Worm (Caenorhabditis elegans) whole organism, mixed stage, embryonic: Measurements from ENCODE around the gene F53F4.15.

Experiments used
- M03D4.4 ChIP-seq: sonication (generic microtip); optimal IDR thresholded peaks from 2 replicates; lab custom pipeline; 2017; ENCODE audit warnings: mild to moderate bottlenecking, missing genetic modification characterization, missing compliant biosample characterization
- ceh-39 ChIP-seq: fragments of 150-350 bp; optimal IDR thresholded peaks from 2 replicates; lab custom pipeline; 2014; ENCODE audit warnings: missing biosample characterization, missing genetic modification characterization
- ceh-43 ChIP-seq: fragments of 200-800 bp; sonication (Bioruptor generic); optimal IDR thresholded peaks from 2 replicates; lab custom pipeline; 2018; ENCODE audit warnings: mild to moderate bottlenecking, missing genetic modification characterization, moderate library complexity, missing compliant biosample characterization
- ceh-83 ChIP-seq: fragments of 200-800 bp; sonication (Bioruptor generic); optimal IDR thresholded peaks from 2 replicates; lab custom pipeline; 2018; ENCODE audit warnings: mild to moderate bottlenecking, missing genetic modification characterization, missing compliant biosample characterization
- ces-1 ChIP-seq: fragments of 150-350 bp; optimal IDR thresholded peaks from 2 replicates; lab custom pipeline; 2014; ENCODE audit warnings: missing biosample characterization, missing genetic modification reagents, missing genetic modification characterization
- cnd-1 ChIP-seq: fragments of 200-800 bp; sonication (Bioruptor generic); optimal IDR thresholded peaks from 2 replicates; lab custom pipeline; 2018; ENCODE audit warnings: mild to moderate bottlenecking, missing genetic modification characterization, missing compliant biosample characterization
- drap-1 ChIP-seq: fragments of 200-800 bp; sonication (Bioruptor generic); optimal IDR thresholded peaks from 3 replicates; lab custom pipeline; 2018; ENCODE audit warnings: mild to moderate bottlenecking, missing genetic modification characterization, missing compliant biosample characterization
- elt-1 ChIP-seq: sonication (generic microtip); optimal IDR thresholded peaks from 2 replicates; lab custom pipeline; 2017; ENCODE audit warnings: missing genetic modification characterization, mild to moderate bottlenecking, missing compliant biosample characterization, antibody characterized with exemption, moderate library complexity, borderline replicate concordance; ENCODE audit not compliant: insufficient read depth
- elt-3 ChIP-seq: fragments of 150-350 bp; optimal IDR thresholded peaks from 2 replicates; lab custom pipeline; 2014; ENCODE audit warnings: missing biosample characterization, missing genetic modification characterization
- flh-1 ChIP-seq: fragments of 200-800 bp; sonication (Bioruptor generic); optimal IDR thresholded peaks from 2 replicates; lab custom pipeline; 2018; ENCODE audit warnings: mild to moderate bottlenecking, missing genetic modification characterization, moderate library complexity, missing compliant biosample characterization
- ham-2 ChIP-seq: fragments of 200-800 bp; sonication (Bioruptor generic); optimal IDR thresholded peaks from 2 replicates; lab custom pipeline; 2018; ENCODE audit warnings: mild to moderate bottlenecking, missing genetic modification characterization, missing compliant biosample characterization
- hlh-1 ChIP-seq: fragments of 150-350 bp; optimal IDR thresholded peaks from 2 replicates; lab custom pipeline; 2014; ENCODE audit warnings: missing biosample characterization, missing genetic modification reagents, missing genetic modification characterization
- lin-13 ChIP-seq: fragments of 150-350 bp; optimal IDR thresholded peaks from 2 replicates; lab custom pipeline; 2014; ENCODE audit warnings: missing biosample characterization, missing genetic modification characterization
- lin-32 ChIP-seq: fragments of 200-800 bp; sonication (Bioruptor generic); optimal IDR thresholded peaks from 2 replicates; lab custom pipeline; 2018; ENCODE audit warnings: mild to moderate bottlenecking, missing genetic modification characterization, missing compliant biosample characterization
- lsy-2 ChIP-seq: fragments of 150-350 bp; optimal IDR thresholded peaks from 2 replicates; lab custom pipeline; 2014; ENCODE audit warnings: missing biosample characterization, missing genetic modification characterization
- mep-1 ChIP-seq: fragments of 150-350 bp; optimal IDR thresholded peaks from 2 replicates; lab custom pipeline; 2017; ENCODE audit warnings: missing biosample characterization, missing genetic modification reagents, missing genetic modification characterization, inconsistent platforms
- mls-2 ChIP-seq: sonication (generic microtip); optimal IDR thresholded peaks from 2 replicates; lab custom pipeline; 2016; ENCODE audit warnings: mild to moderate bottlenecking, missing genetic modification characterization, moderate library complexity, missing compliant biosample characterization
- nhr-2 ChIP-seq: fragments of 150-350 bp; optimal IDR thresholded peaks from 2 replicates; lab custom pipeline; 2014; ENCODE audit warnings: missing biosample characterization, missing genetic modification characterization
- nhr-237 ChIP-seq: fragments of 150-350 bp; optimal IDR thresholded peaks from 2 replicates; lab custom pipeline; 2014; ENCODE audit warnings: missing biosample characterization, missing genetic modification characterization
- nhr-28 ChIP-seq: fragments of 150-350 bp; optimal IDR thresholded peaks from 2 replicates; lab custom pipeline; 2014; ENCODE audit warnings: missing biosample characterization, missing genetic modification characterization
- pha-4 ChIP-seq: fragments of 150-350 bp; optimal IDR thresholded peaks from 2 replicates; lab custom pipeline; 2018; ENCODE audit warnings: missing biosample characterization, missing genetic modification reagents, missing genetic modification characterization
- sem-2 ChIP-seq: fragments of 200-800 bp; sonication (Bioruptor generic); optimal IDR thresholded peaks from 2 replicates; lab custom pipeline; 2018; ENCODE audit warnings: mild to moderate bottlenecking, missing genetic modification characterization, missing compliant biosample characterization
- snpc-4 ChIP-seq: fragments of 150-350 bp; optimal IDR thresholded peaks from 2 replicates; lab custom pipeline; 2014; ENCODE audit warnings: missing biosample characterization, missing genetic modification characterization
- sptf-1 ChIP-seq: sonication (generic microtip); optimal IDR thresholded peaks from 2 replicates; lab custom pipeline; 2017; ENCODE audit warnings: mild to moderate bottlenecking, missing genetic modification characterization, moderate library complexity, missing compliant biosample characterization
- tbx-8 ChIP-seq: fragments of 200-800 bp; sonication (Bioruptor generic); optimal IDR thresholded peaks from 2 replicates; lab custom pipeline; 2018; ENCODE audit warnings: mild to moderate bottlenecking, missing genetic modification characterization, moderate library complexity, missing compliant biosample characterization
- unc-62 ChIP-seq: fragments of 150-350 bp; optimal IDR thresholded peaks from 2 replicates; lab custom pipeline; 2014; ENCODE audit warnings: missing biosample characterization, missing genetic modification reagents, missing genetic modification characterization
- zip-8 ChIP-seq: fragments of 150-350 bp; optimal IDR thresholded peaks from 2 replicates; lab custom pipeline; 2014; ENCODE audit warnings: missing biosample characterization, missing genetic modification characterization
- ztf-11 ChIP-seq: fragments of 150-350 bp; optimal IDR thresholded peaks from 2 replicates; lab custom pipeline; 2014; ENCODE audit warnings: missing biosample characterization, missing genetic modification characterization

Gene F53F4.15

DNA sequence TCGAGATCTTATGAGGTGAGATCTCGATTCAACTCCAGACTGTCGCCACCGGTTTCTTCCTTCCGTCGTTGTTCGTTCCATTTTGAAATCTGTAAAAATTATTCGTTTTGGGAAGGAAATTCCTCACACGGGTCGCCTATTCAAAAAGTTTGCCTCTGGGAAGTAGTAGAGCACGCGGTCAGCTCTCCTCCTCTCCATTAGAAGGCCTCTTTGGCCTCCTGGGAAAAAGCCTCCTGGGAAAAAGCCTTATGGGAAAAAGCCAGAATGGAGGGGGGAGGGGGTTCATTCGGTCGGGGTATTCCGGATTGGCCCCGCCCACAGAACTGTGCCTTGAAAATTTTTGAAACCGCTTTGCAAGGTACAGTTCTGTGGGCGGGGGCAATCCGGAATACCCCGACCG, 26.8 kb downstream of the F53F4.15 start:
- TF ChIP-seq cnd-1 (tag; lab: Kevin White, UChicago) (no peak), tbx-8 (no peak), hlh-1 (no peak), zip-8 (no peak), lin-32 (GFP tag; lab: Kevin White, UChicago) (no peak), sptf-1 (tag; lab: Kevin White, UChicago) (no peak)

DNA sequence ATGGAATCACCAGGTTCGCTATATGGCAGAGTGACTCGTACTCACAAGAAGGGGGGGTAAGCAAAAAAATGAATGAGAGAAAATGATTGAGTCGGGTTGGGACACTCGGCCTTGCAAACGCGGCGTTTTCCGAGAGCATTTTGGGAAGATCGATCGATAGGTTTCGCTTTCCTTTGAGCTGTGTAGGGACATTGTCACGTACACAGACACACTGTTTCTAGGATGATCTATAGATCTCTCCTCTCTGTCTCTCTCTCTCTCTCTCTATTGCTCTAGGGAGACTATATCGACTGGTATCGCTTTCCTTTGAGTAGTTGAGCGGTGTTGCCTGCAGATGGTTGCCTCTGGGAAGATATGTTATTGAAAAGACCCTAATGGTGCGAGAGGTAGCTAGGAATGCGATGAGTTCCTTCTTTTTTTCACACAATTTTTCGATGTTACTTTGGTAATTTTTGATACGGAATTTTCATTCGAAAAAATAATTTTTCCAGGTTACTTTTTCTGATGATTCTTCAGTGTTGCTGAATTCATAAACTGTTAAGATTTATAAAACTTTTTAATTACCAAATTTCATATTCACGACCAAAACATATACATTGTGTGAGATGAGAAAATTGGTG, 29.1 kb downstream of the F53F4.15 start, which contains the start of gene H37A05.4:
H37A05.4 (minus strand) TSS at position 51 of the 620 bp plus-strand sequence.
- peak; percentile 9 for TF ChIP-seq sptf-1 (tag; lab: Kevin White, UChicago)
- no peak for TF ChIP-seq ceh-83 (GFP tag; lab: Kevin White, UChicago)
- peak; percentile 77 for TF ChIP-seq ceh-39 (tag; lab: Kevin White, UChicago)
- no peak for TF ChIP-seq mep-1
- TF ChIP-seq sem-2 (GFP tag; lab: Kevin White, UChicago): peak; percentile 7

DNA sequence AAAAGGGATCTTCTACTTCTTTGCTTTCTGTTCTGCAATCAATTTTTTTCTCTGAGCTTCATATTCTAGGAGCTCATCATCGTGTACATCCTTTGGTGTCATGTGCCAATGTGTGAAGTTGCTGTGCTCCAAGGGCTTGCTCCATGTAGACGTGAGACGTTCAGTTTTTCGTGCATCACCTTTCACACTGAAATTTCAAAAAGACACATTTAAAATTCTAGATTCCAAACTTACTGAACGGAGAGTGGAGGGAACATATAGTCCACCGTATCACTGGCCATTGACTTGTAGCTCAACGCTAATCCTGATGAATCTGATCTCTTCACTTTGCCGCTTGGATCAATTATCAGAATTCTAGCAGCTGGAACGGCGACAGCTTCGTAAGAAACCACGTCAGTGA, 30.0 kb downstream of the F53F4.15 start:
- TF ChIP-seq ceh-83 (GFP tag; lab: Kevin White, UChicago) (no peak), nhr-28 (tag; lab: Kevin White, UChicago) (no peak), drap-1 (no peak), nhr-237 (tag; lab: Kevin White, UChicago) (no peak), M03D4.4 (tag; lab: Kevin White, UChicago) (no peak), pha-4 (tag; lab: Kevin White, UChicago) (no peak), ztf-11 (no peak), snpc-4 (tag; lab: Kevin White, UChicago) (no peak)

ce11 chrV:13652322-13652721, 31.5 kb downstream of the F53F4.15 start:
- no peak for TF ChIP-seq pha-4 (tag; lab: Kevin White, UChicago)
- no peak for TF ChIP-seq mls-2
- no peak for TF ChIP-seq lsy-2
- no peak for TF ChIP-seq zip-8

DNA sequence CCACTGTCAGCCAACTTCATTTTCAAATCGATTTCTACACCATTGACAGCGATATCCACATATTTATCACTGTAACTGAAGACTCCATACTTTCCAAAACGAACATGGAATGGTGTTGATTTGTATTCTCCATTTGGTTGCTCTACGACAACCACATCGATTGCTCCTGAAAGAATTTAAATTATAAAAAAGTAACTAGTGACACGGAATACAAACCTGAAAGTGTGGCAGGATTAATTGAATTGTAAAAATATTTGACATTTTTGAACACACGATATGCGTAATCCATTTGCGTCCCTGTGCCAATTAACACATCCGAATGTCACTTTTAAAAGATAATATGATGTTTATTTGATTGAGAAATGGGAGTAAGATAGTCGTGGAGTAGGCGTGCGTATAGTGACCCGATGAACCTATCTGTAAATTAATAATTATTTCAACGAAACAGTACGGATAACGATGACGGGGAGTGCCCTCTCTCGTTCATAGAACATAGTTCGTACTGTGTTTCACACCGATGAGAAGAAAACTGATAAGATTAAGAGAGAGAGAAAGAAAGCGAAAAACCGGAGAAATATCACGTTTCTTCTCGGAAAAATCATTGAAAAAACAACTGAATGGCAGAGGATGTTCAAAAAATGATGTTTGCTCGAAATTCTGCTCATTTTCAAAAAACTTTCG, 33.1 kb downstream of the F53F4.15 start, which contains the start of gene lpin-1:
lpin-1 (minus strand) TSS at position 417 of the 681 bp plus-strand sequence.
- no peak for TF ChIP-seq ces-1

DNA sequence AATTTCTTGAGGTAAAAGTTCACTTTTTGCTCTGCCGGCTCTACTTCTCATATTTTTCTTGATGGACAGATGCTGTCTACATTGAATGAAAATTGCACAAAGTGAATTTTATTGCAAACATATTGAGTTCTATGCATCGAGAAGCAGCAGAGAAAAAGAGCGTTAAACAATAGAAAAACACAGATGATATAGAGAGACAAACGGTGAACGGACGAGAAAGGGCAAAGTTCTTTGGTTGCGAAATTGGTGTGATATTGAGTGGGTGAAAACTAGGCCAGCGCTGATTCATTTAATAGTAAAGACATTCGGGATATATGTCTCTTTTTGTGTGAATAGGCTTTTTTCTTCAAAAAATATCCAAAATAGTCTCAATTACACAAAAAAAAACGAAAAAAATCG, 33.6 kb downstream of the F53F4.15 start:
- TF ChIP-seq sptf-1 (tag; lab: Kevin White, UChicago) (no peak), lin-32 (GFP tag; lab: Kevin White, UChicago) (no peak), nhr-237 (tag; lab: Kevin White, UChicago) (no peak), mls-2 (no peak), ham-2 (no peak), unc-62 (GFP tag; lab: Kevin White, UChicago) (no peak), M03D4.4 (tag; lab: Kevin White, UChicago) (no peak), ceh-43 (no peak), pha-4 (tag; lab: Kevin White, UChicago) (no peak), lin-13 (tag; lab: Kevin White, UChicago) (no peak), elt-1 (no peak), cnd-1 (tag; lab: Kevin White, UChicago) (no peak), ceh-39 (tag; lab: Kevin White, UChicago) (no peak), ztf-11 (no peak), elt-3 (tag; lab: Kevin White, UChicago) (no peak), flh-1 (GFP tag; lab: Kevin White, UChicago) (no peak), nhr-28 (tag; lab: Kevin White, UChicago) (no peak), snpc-4 (tag; lab: Kevin White, UChicago) (no peak), nhr-2 (tag; lab: Kevin White, UChicago) (no peak)
- TF ChIP-seq, all 35 proteins: peak for 0
